Worm (Caenorhabditis elegans): ENCODE data around the gene rnp-4.

DNA sequence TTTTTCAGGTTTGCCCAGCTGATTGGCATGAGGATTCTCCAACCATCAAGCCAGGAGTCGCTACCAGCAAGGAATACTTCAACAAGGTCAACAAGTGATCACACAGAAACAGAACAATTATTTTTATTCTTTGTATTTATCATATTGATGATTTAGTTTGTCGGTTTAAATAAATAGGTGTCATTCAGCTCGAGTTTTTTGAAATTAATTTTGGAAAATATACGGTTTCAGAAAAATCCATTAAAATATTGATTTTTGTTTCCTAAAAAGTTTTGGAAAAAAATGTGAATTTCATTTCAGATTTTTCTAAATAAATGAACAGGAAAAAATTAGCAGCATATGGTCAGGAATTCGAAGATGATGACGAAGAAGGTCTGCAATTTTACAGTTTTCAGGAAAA is 2.2 kb downstream of the rnp-4 start, which contains the start of gene gpch-1:
- TF ChIP-seq W03F9.2 (tag; optimal IDR thresholded peaks at IDR 0.05) (no peak), dao-5 (tag; optimal IDR thresholded peaks at IDR 0.05) (no peak), him-1 (tag; optimal IDR thresholded peaks at IDR 0.05) (no peak)

Data from whole organism, L4/young adult.